Worm (Caenorhabditis elegans): Measurements from ENCODE around the gene M106.8.

M106.8 gene

ce11 chrII:10820679-10821078 lies 22.7 kb downstream of the M106.8 start, which contains the start of gene ech-4:
Gene ech-4 (plus strand): TSS chrII:10821031.
- TF ChIP-seq unc-86 (tag; optimal IDR thresholded peaks at IDR 0.05): no peak
- no peak for TF ChIP-seq hlh-6 (tag; optimal IDR thresholded peaks at IDR 0.05)
- no peak for TF ChIP-seq unc-3 (GFP tag; conservative IDR thresholded peaks at IDR 0.05)
- no peak for TF ChIP-seq unc-3 (tag; optimal IDR thresholded peaks at IDR 0.05)
- TF ChIP-seq hlh-15 (tag; optimal IDR thresholded peaks at IDR 0.05): no peak
- no peak for TF ChIP-seq rnt-1 (tag; optimal IDR thresholded peaks at IDR 0.05)
- no peak for TF ChIP-seq sox-2 (GFP tag; IDR thresholded peaks at IDR 0.05)
- no peak for TF ChIP-seq tbx-7 (tag; optimal IDR thresholded peaks at IDR 0.05)
- TF ChIP-seq dmd-4 (tag; optimal IDR thresholded peaks at IDR 0.05; ENCODE audit: borderline replicate concordance): no peak
- no peak for TF ChIP-seq lim-6 (tag; optimal IDR thresholded peaks at IDR 0.05)
- TF ChIP-seq madf-2 (tag; optimal IDR thresholded peaks at IDR 0.05): no peak
- TF ChIP-seq pax-1 (tag; optimal IDR thresholded peaks at IDR 0.05): no peak
- TF ChIP-seq F13H6.1 (tag; optimal IDR thresholded peaks at IDR 0.05): no peak
- TF ChIP-seq pat-9 (tag; optimal IDR thresholded peaks at IDR 0.05): no peak
- no peak for TF ChIP-seq pag-3 (tag; optimal IDR thresholded peaks at IDR 0.05; ENCODE audit: borderline replicate concordance)
- TF ChIP-seq sdc-2 (tag; optimal IDR thresholded peaks at IDR 0.05): no peak

- TF ChIP-seq ref-2 (tag; optimal IDR thresholded peaks at IDR 0.05) (peak; percentile 71), pat-9 (tag; optimal IDR thresholded peaks at IDR 0.05) (no peak), ceh-14 (tag; optimal IDR thresholded peaks at IDR 0.05) (no peak), fkh-6 (tag; optimal IDR thresholded peaks at IDR 0.05) (no peak)
Measured at ce11 chrII:10819928-10820423, 23.5 kb downstream of the M106.8 start, which contains the start of gene R06F6.8. Gene R06F6.8 (minus strand): TSS chrII:10819978.

ce11 chrII:10810690-10811089 lies 32.7 kb downstream of the M106.8 start, which contains the start of gene msrp-7:
Gene msrp-7 (plus strand): TSS chrII:10810990.
- TF ChIP-seq ttx-3 (tag; optimal IDR thresholded peaks at IDR 0.05) (no peak), nhr-11 (tag; optimal IDR thresholded peaks at IDR 0.05) (no peak), pat-9 (tag; optimal IDR thresholded peaks at IDR 0.05) (no peak)

- no peak for TF ChIP-seq rnt-1 (tag; optimal IDR thresholded peaks at IDR 0.05)
- TF ChIP-seq ets-4 (tag; optimal IDR thresholded peaks at IDR 0.05): no peak
- no peak for TF ChIP-seq nhr-11 (tag; optimal IDR thresholded peaks at IDR 0.05)
- no peak for TF ChIP-seq nhr-232 (tag; optimal IDR thresholded peaks at IDR 0.05)
- TF ChIP-seq odd-2 (tag; optimal IDR thresholded peaks at IDR 0.05): no peak
- no peak for TF ChIP-seq T23F11.4 (GFP tag; optimal IDR thresholded peaks at IDR 0.05)
- no peak for TF ChIP-seq ceh-34 (tag; optimal IDR thresholded peaks at IDR 0.05)
Measured at ce11 chrII:10808708-10809343, 34.6 kb downstream of the M106.8 start, which contains the start of gene R06F6.14. Gene R06F6.14 (plus strand): TSS chrII:10809293.

ce11 chrII:10805437-10805836 lies 38.0 kb downstream of the M106.8 start, which contains the start of gene ceh-62:
Gene ceh-62 (plus strand): TSS chrII:10805737.
- TF ChIP-seq pqm-1 (tag; optimal IDR thresholded peaks at IDR 0.05) (no peak), hlh-15 (tag; optimal IDR thresholded peaks at IDR 0.05) (no peak), ahr-1 (tag; optimal IDR thresholded peaks at IDR 0.05) (no peak), pag-3 (tag; optimal IDR thresholded peaks at IDR 0.05; ENCODE audit: borderline replicate concordance) (no peak), che-1 (tag; optimal IDR thresholded peaks at IDR 0.05) (no peak), unc-3 (GFP tag; conservative IDR thresholded peaks at IDR 0.05) (no peak), unc-3 (tag; optimal IDR thresholded peaks at IDR 0.05) (no peak), ceh-24 (tag; optimal IDR thresholded peaks at IDR 0.05) (no peak)

ce11 chrII:10804907-10805306 lies 38.5 kb downstream of the M106.8 start:
- no peak for TF ChIP-seq C08G9.2 (tag; optimal IDR thresholded peaks at IDR 0.05)
- no peak for TF ChIP-seq ref-2 (tag; optimal IDR thresholded peaks at IDR 0.05)
- TF ChIP-seq nfya-1 (tag; optimal IDR thresholded peaks at IDR 0.05): peak; percentile 83

Data from whole organism, late embryonic.